Fruit fly (Drosophila melanogaster) whole organism, adult: Measurements from ENCODE around the gene Prosbeta5R2.

Experiments used
- CG11617 ChIP-seq: fragments of 200-800 bp; sonication (Bioruptor generic); optimal IDR thresholded peaks from 2 replicates; lab custom pipeline; 2017; ENCODE audit warnings: mild to moderate bottlenecking, missing biosample characterization, missing genetic modification reagents, missing genetic modification characterization
- CG12768 ChIP-seq: fragments of 200-800 bp; sonication (Bioruptor generic); optimal IDR thresholded peaks from 2 replicates; lab custom pipeline; 2017; ENCODE audit warnings: missing biosample characterization, missing genetic modification characterization, mild to moderate bottlenecking, moderate library complexity, missing genetic modification reagents
- CG33017 ChIP-seq: fragments of 200-800 bp; sonication (Bioruptor generic); optimal IDR thresholded peaks from 2 replicates; lab custom pipeline; 2018; ENCODE audit warnings: missing biosample characterization, mild to moderate bottlenecking, missing genetic modification characterization, moderate library complexity
- CG7101 ChIP-seq: fragments of 200-800 bp; sonication (Bioruptor generic); optimal IDR thresholded peaks from 2 replicates; lab custom pipeline; 2018; ENCODE audit warnings: missing biosample characterization, mild to moderate bottlenecking, missing genetic modification characterization, moderate library complexity
- Clk ChIP-seq: fragments of 200-800 bp; sonication (Bioruptor generic); optimal IDR thresholded peaks from 2 replicates; lab custom pipeline; 2017; ENCODE audit warnings: missing biosample characterization, missing genetic modification characterization
- Mnt ChIP-seq: fragments of 200-800 bp; sonication (Bioruptor generic); optimal IDR thresholded peaks from 2 replicates; lab custom pipeline; 2016; ENCODE audit warnings: missing biosample characterization, mild to moderate bottlenecking, missing genetic modification characterization
- cic ChIP-seq: fragments of 200-800 bp; sonication (Bioruptor generic); optimal IDR thresholded peaks from 2 replicates; lab custom pipeline; 2017; ENCODE audit warnings: missing biosample characterization, mild to moderate bottlenecking, missing genetic modification characterization, moderate library complexity
- kay ChIP-seq: fragments of 200-800 bp; sonication (Bioruptor generic); peaks from one replicate; lab custom pipeline; 2016; ENCODE audit warnings: missing biosample characterization, missing genetic modification characterization, borderline replicate concordance
- pad ChIP-seq: fragments of 200-800 bp; sonication (Bioruptor generic); optimal IDR thresholded peaks from 3 replicates; lab custom pipeline; 2017; ENCODE audit warnings: missing biosample characterization, missing genetic modification characterization, mild to moderate bottlenecking, moderate library complexity, missing genetic modification reagents
- toe ChIP-seq: fragments of 200-800 bp; sonication (Bioruptor generic); optimal IDR thresholded peaks from 2 replicates; lab custom pipeline; 2016; ENCODE audit warnings: missing biosample characterization, missing genetic modification characterization

dm6 chr2L:18006327-18006726 lies 16.1 kb downstream of the Prosbeta5R2 start, which contains the start of gene CG5693:
- TF ChIP-seq Clk (GFP tag; lab: Kevin White, UChicago) (no peak), kay (GFP tag; lab: Kevin White, UChicago) (no peak), CG33017 (tag; lab: Kevin White, UChicago) (no peak), cic (no peak), CG11617 (no peak), Mnt (GFP tag; lab: Kevin White, UChicago) (no peak), toe (GFP tag; lab: Kevin White, UChicago) (no peak), CG7101 (tag; lab: Kevin White, UChicago) (no peak), CG12768 (no peak), pad (GFP tag; lab: Kevin White, UChicago) (no peak)
